Worm (Caenorhabditis elegans) whole organism, midembryonic: Measurements from ENCODE around the gene F40G9.12.

Source experiments
- cog-1 ChIP-seq: sonication (generic microtip); optimal IDR thresholded peaks from 2 replicates; lab custom pipeline; 2016; ENCODE audit warnings: missing genetic modification characterization, missing compliant biosample characterization
- flt-1 ChIP-seq: fragments of 200-800 bp; sonication (Bioruptor generic); IDR thresholded peaks from 2 replicates; pipeline ENCODE4 v1.3.6; 2022; ENCODE audit warnings: missing genetic modification characterization, missing compliant biosample characterization
- klf-2 ChIP-seq: fragments of 200-800 bp; sonication (Bioruptor generic); conservative IDR thresholded peaks from 2 replicates; pipeline ENCODE4 v1.3.6; 2022; ENCODE audit warnings: missing genetic modification reagents, missing genetic modification characterization, missing compliant biosample characterization
- ref-1 ChIP-seq: fragments of 200-800 bp; sonication (Bioruptor generic); conservative IDR thresholded peaks from 2 replicates; pipeline ENCODE4 v1.3.6; 2022; ENCODE audit warnings: missing genetic modification reagents, missing genetic modification characterization, missing compliant biosample characterization
- tab-1 ChIP-seq: fragments of 200-800 bp; sonication (Bioruptor generic); IDR thresholded peaks from 2 replicates; pipeline ENCODE4 v1.3.6; 2022; ENCODE audit warnings: missing genetic modification characterization, missing compliant biosample characterization
- ztf-23 ChIP-seq: fragments of 200-800 bp; sonication (Bioruptor generic); IDR thresholded peaks from 2 replicates; pipeline ENCODE4 v1.3.6; 2022; ENCODE audit warnings: missing genetic modification reagents, missing genetic modification characterization, missing compliant biosample characterization
- ztf-29 ChIP-seq: fragments of 200-800 bp; sonication (Bioruptor generic); IDR thresholded peaks from 2 replicates; pipeline ENCODE4 v1.3.6; 2022; ENCODE audit warnings: missing genetic modification reagents, missing genetic modification characterization, missing compliant biosample characterization

ce11 chrIII:187829-188228 is 16.2 kb downstream of the F40G9.12 start, which contains the start of gene mxl-2:
- TF ChIP-seq klf-2 (GFP tag; lab: Robert Waterston, UW), result no peak
- no peak for TF ChIP-seq ztf-29 (GFP tag; lab: Robert Waterston, UW)
- no peak for TF ChIP-seq ztf-23 (GFP tag; lab: Robert Waterston, UW)
- no peak for TF ChIP-seq flt-1 (GFP tag; lab: Robert Waterston, UW)
- TF ChIP-seq ref-1, result no peak
- no peak for TF ChIP-seq tab-1
- TF ChIP-seq cog-1 (tag; lab: Kevin White, UChicago), result no peak
